Worm (Caenorhabditis elegans): ENCODE results near the gene srw-55.

- TF ChIP-seq ama-1 (optimal IDR thresholded peaks at IDR 0.05) (no peak), aly-1 (tag; optimal IDR thresholded peaks at IDR 0.05) (no peak), hnd-1 (tag; optimal IDR thresholded peaks at IDR 0.05) (no peak), flt-1 (GFP tag; IDR thresholded peaks at IDR 0.05) (no peak), ceh-36 (tag; optimal IDR thresholded peaks at IDR 0.05) (no peak), hmg-4 (GFP tag; optimal IDR thresholded peaks at IDR 0.05) (no peak), B0310.2 (tag; optimal IDR thresholded peaks at IDR 0.05) (no peak), tra-4 (tag; optimal IDR thresholded peaks at IDR 0.05) (no peak), tbx-11 (GFP tag; IDR thresholded peaks at IDR 0.05) (no peak)
Observed at ce11 chrV:15912677-15913076, 27.5 kb downstream of the srw-55 start.

Measured in whole organism, early embryonic.